Worm (Caenorhabditis elegans): ENCODE results near the gene cht-4.
A peak's percentile ranks its signal among the peaks of the same experiment; 100 is the strongest.

cht-4 gene

ce11 chrIII:1657380-1657779 lies at the start of gene cht-4:
Gene cht-4 (minus strand): TSS chrIII:1657480.
- TF ChIP-seq flt-1 (GFP tag; IDR thresholded peaks at IDR 0.05) (no peak), med-1 (GFP tag; optimal IDR thresholded peaks at IDR 0.05; ENCODE audit: insufficient read depth) (no peak), T22C8.4 (GFP tag; IDR thresholded peaks at IDR 0.05) (0 out of 2 replicates have a peak, but pooled peaks have one; percentile 33)

ce11 chrIII:1705799-1706198 lies 48.5 kb upstream of the cht-4 start, which contains the start of the genes fbxa-13 and Y22D7AR.2:
Gene fbxa-13 (minus strand): TSS chrIII:1705899.
Gene Y22D7AR.2 (plus strand): TSS chrIII:1705946.
- TF ChIP-seq klf-2 (GFP tag; conservative IDR thresholded peaks at IDR 0.05) (no peak), T22C8.4 (GFP tag; IDR thresholded peaks at IDR 0.05) (no peak), ztf-29 (GFP tag; IDR thresholded peaks at IDR 0.05) (no peak), flt-1 (GFP tag; IDR thresholded peaks at IDR 0.05) (no peak), cog-1 (tag; optimal IDR thresholded peaks at IDR 0.05) (no peak), med-1 (GFP tag; optimal IDR thresholded peaks at IDR 0.05; ENCODE audit: insufficient read depth) (no peak), tab-1 (GFP tag; IDR thresholded peaks at IDR 0.05) (no peak), ref-1 (GFP tag; conservative IDR thresholded peaks at IDR 0.05) (no peak), ztf-23 (GFP tag; IDR thresholded peaks at IDR 0.05) (no peak)

ce11 chrIII:1705331-1705730 lies 48.1 kb upstream of the cht-4 start:
- TF ChIP-seq ztf-23 (GFP tag; IDR thresholded peaks at IDR 0.05), result no peak
- TF ChIP-seq ztf-29 (GFP tag; IDR thresholded peaks at IDR 0.05), result no peak
- no peak for TF ChIP-seq flt-1 (GFP tag; IDR thresholded peaks at IDR 0.05)
- TF ChIP-seq ref-1 (GFP tag; conservative IDR thresholded peaks at IDR 0.05), result no peak

- no peak for TF ChIP-seq med-1 (GFP tag; optimal IDR thresholded peaks at IDR 0.05; ENCODE audit: insufficient read depth)
- no peak for TF ChIP-seq T22C8.4 (GFP tag; IDR thresholded peaks at IDR 0.05)
- TF ChIP-seq klf-2 (GFP tag; conservative IDR thresholded peaks at IDR 0.05), result no peak
- TF ChIP-seq cog-1 (tag; optimal IDR thresholded peaks at IDR 0.05), result no peak
- TF ChIP-seq ref-1 (GFP tag; conservative IDR thresholded peaks at IDR 0.05), result no peak
- no peak for TF ChIP-seq tab-1 (GFP tag; IDR thresholded peaks at IDR 0.05)
- TF ChIP-seq ztf-23 (GFP tag; IDR thresholded peaks at IDR 0.05), result no peak
- no peak for TF ChIP-seq ztf-29 (GFP tag; IDR thresholded peaks at IDR 0.05)
Observed at ce11 chrIII:1704020-1704419, 46.7 kb upstream of the cht-4 start.

- TF ChIP-seq med-1 (GFP tag; optimal IDR thresholded peaks at IDR 0.05; ENCODE audit: insufficient read depth) (no peak), T22C8.4 (GFP tag; IDR thresholded peaks at IDR 0.05) (no peak)
Observed at ce11 chrIII:1702337-1702736, 45.1 kb upstream of the cht-4 start, which contains the start of gene spex-3. Gene spex-3 (minus strand): TSS chrIII:1702437.

- TF ChIP-seq flt-1 (GFP tag; IDR thresholded peaks at IDR 0.05), result no peak
- no peak for TF ChIP-seq cog-1 (tag; optimal IDR thresholded peaks at IDR 0.05)
- no peak for TF ChIP-seq ztf-23 (GFP tag; IDR thresholded peaks at IDR 0.05)
- TF ChIP-seq klf-2 (GFP tag; conservative IDR thresholded peaks at IDR 0.05), result no peak
- no peak for TF ChIP-seq tab-1 (GFP tag; IDR thresholded peaks at IDR 0.05)
- TF ChIP-seq T22C8.4 (GFP tag; IDR thresholded peaks at IDR 0.05), result no peak
- no peak for TF ChIP-seq med-1 (GFP tag; optimal IDR thresholded peaks at IDR 0.05; ENCODE audit: insufficient read depth)
- TF ChIP-seq ztf-29 (GFP tag; IDR thresholded peaks at IDR 0.05), result no peak
- no peak for TF ChIP-seq ref-1 (GFP tag; conservative IDR thresholded peaks at IDR 0.05)
Observed at ce11 chrIII:1698842-1699241, 41.6 kb upstream of the cht-4 start, which contains the start of gene fbxa-74. Gene fbxa-74 (minus strand): TSS chrIII:1698986.

- TF ChIP-seq tab-1 (GFP tag; IDR thresholded peaks at IDR 0.05), result no peak
- no peak for TF ChIP-seq ref-1 (GFP tag; conservative IDR thresholded peaks at IDR 0.05)
- no peak for TF ChIP-seq klf-2 (GFP tag; conservative IDR thresholded peaks at IDR 0.05)
- no peak for TF ChIP-seq med-1 (GFP tag; optimal IDR thresholded peaks at IDR 0.05; ENCODE audit: insufficient read depth)
- TF ChIP-seq flt-1 (GFP tag; IDR thresholded peaks at IDR 0.05), result no peak
- no peak for TF ChIP-seq T22C8.4 (GFP tag; IDR thresholded peaks at IDR 0.05)
- TF ChIP-seq ztf-29 (GFP tag; IDR thresholded peaks at IDR 0.05), result no peak
- no peak for TF ChIP-seq cog-1 (tag; optimal IDR thresholded peaks at IDR 0.05)
- no peak for TF ChIP-seq ztf-23 (GFP tag; IDR thresholded peaks at IDR 0.05)
Observed at ce11 chrIII:1695006-1695405, 37.7 kb upstream of the cht-4 start, which contains the start of gene srd-64. Gene srd-64 (minus strand): TSS chrIII:1695106.

- no peak for TF ChIP-seq flt-1 (GFP tag; IDR thresholded peaks at IDR 0.05)
- TF ChIP-seq cog-1 (tag; optimal IDR thresholded peaks at IDR 0.05), result no peak
- no peak for TF ChIP-seq tab-1 (GFP tag; IDR thresholded peaks at IDR 0.05)
- no peak for TF ChIP-seq klf-2 (GFP tag; conservative IDR thresholded peaks at IDR 0.05)
Observed at ce11 chrIII:1689927-1690326, 32.6 kb upstream of the cht-4 start, which contains the start of gene Y22D7AR.14. Gene Y22D7AR.14 (minus strand): TSS chrIII:1690027.

ce11 chrIII:1687999-1688398 lies 30.7 kb upstream of the cht-4 start, which contains the start of gene Y22D7AR.7:
Gene Y22D7AR.7 (minus strand): TSS chrIII:1688099.
- TF ChIP-seq ref-1 (GFP tag; conservative IDR thresholded peaks at IDR 0.05), result no peak
- TF ChIP-seq flt-1 (GFP tag; IDR thresholded peaks at IDR 0.05), result no peak

ce11 chrIII:1682262-1682661 lies 25.0 kb upstream of the cht-4 start:
- TF ChIP-seq klf-2 (GFP tag; conservative IDR thresholded peaks at IDR 0.05), result no peak
- no peak for TF ChIP-seq cog-1 (tag; optimal IDR thresholded peaks at IDR 0.05)
- no peak for TF ChIP-seq ztf-29 (GFP tag; IDR thresholded peaks at IDR 0.05)
- TF ChIP-seq ref-1 (GFP tag; conservative IDR thresholded peaks at IDR 0.05), result no peak
- TF ChIP-seq flt-1 (GFP tag; IDR thresholded peaks at IDR 0.05), result no peak
- no peak for TF ChIP-seq ztf-23 (GFP tag; IDR thresholded peaks at IDR 0.05)
- no peak for TF ChIP-seq T22C8.4 (GFP tag; IDR thresholded peaks at IDR 0.05)
- TF ChIP-seq tab-1 (GFP tag; IDR thresholded peaks at IDR 0.05), result no peak
- no peak for TF ChIP-seq med-1 (GFP tag; optimal IDR thresholded peaks at IDR 0.05; ENCODE audit: insufficient read depth)

- no peak for TF ChIP-seq tab-1 (GFP tag; IDR thresholded peaks at IDR 0.05)
- no peak for TF ChIP-seq klf-2 (GFP tag; conservative IDR thresholded peaks at IDR 0.05)
- TF ChIP-seq T22C8.4 (GFP tag; IDR thresholded peaks at IDR 0.05), result no peak
Observed at ce11 chrIII:1680996-1681395, 23.7 kb upstream of the cht-4 start.

Measured in whole organism, midembryonic.